Worm (Caenorhabditis elegans): ENCODE results near the gene F55D10.4.

F55D10.4 gene

DNA sequence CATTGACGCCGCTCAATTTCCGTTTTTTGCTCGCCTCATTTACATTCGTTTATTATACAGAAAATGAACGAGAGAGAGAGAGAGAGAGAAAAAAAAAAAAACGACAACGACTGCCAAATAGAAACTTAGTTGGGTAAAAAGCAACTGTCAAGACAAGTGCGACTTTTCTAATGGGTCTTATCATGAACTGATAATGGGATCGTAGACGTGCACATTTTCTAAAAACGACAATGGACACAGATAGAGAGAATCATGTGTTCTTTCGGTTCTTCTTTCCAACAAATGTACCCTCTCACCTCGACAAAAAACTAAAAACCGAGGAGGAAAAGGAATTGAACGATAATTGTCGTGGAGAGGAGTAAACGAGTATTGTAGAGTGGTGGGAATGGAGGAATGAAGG lies 20.4 kb downstream of the F55D10.4 start:
- TF ChIP-seq elt-3 (tag; optimal IDR thresholded peaks at IDR 0.05): no peak
- no peak for TF ChIP-seq blmp-1 (tag; optimal IDR thresholded peaks at IDR 0.05)
- TF ChIP-seq snpc-4 (tag; optimal IDR thresholded peaks at IDR 0.05): no peak
- TF ChIP-seq zip-8 (tag; optimal IDR thresholded peaks at IDR 0.05): no peak
- TF ChIP-seq drap-1 (GFP tag; optimal IDR thresholded peaks at IDR 0.05): no peak
- no peak for TF ChIP-seq ceh-43 (GFP tag; optimal IDR thresholded peaks at IDR 0.05)
- no peak for TF ChIP-seq nhr-28 (tag; optimal IDR thresholded peaks at IDR 0.05)
- TF ChIP-seq M03D4.4 (tag; optimal IDR thresholded peaks at IDR 0.05): no peak
- TF ChIP-seq pha-4 (tag; optimal IDR thresholded peaks at IDR 0.05): no peak
- TF ChIP-seq nhr-2 (tag; optimal IDR thresholded peaks at IDR 0.05): no peak
- TF ChIP-seq ces-1 (GFP tag; optimal IDR thresholded peaks at IDR 0.05): no peak
- no peak for TF ChIP-seq elt-1 (tag; optimal IDR thresholded peaks at IDR 0.05; ENCODE audit: borderline replicate concordance, insufficient read depth)
- TF ChIP-seq unc-39 (tag; optimal IDR thresholded peaks at IDR 0.05): no peak
- TF ChIP-seq unc-120 (tag; optimal IDR thresholded peaks at IDR 0.05; ENCODE audit: poor library complexity, severe bottlenecking): no peak
- TF ChIP-seq cnd-1 (tag; optimal IDR thresholded peaks at IDR 0.05): no peak
- TF ChIP-seq lsy-2 (tag; optimal IDR thresholded peaks at IDR 0.05): no peak
- TF ChIP-seq ztf-11 (tag; optimal IDR thresholded peaks at IDR 0.05): no peak
- no peak for TF ChIP-seq lin-13 (tag; optimal IDR thresholded peaks at IDR 0.05)
- TF ChIP-seq mep-1 (tag; optimal IDR thresholded peaks at IDR 0.05): no peak
- TF ChIP-seq mab-5 (tag; optimal IDR thresholded peaks at IDR 0.05): no peak

DNA sequence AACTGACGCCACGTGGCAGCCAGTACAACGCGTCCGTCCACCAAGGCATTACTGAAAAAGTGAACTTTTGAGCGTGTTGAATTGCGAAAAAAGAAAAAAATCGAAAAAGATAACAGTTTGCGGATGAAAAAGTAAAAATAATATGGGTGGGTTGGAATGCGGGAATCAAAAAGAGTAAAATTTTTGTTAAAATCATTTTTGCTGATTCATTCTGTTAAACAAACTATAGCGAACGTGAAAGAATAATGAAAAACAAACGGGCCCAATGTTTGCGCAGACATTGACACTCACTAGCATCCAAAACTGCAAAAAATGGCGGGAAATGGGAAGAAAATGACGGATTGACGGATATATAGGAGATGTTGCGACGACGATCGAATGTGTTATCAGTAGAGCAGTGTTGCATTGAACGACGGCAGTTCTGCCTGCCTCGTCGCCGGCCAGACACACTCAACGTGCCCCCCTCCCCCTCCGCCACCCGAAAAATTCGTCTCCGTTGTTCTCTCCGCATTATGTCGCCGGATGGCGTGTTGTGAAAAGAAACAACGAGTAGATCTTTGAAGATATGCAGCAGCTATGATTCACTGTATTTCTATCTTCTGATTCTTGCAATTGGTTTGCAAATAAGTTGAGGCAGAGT lies 20.9 kb downstream of the F55D10.4 start, which contains the start of gene hyl-2:
Gene hyl-2 (minus strand): TSS at position 51 of the 640 bp plus-strand sequence.
- TF ChIP-seq elt-1 (tag; optimal IDR thresholded peaks at IDR 0.05; ENCODE audit: borderline replicate concordance, insufficient read depth) (peak; percentile 21), unc-39 (tag; optimal IDR thresholded peaks at IDR 0.05) (no peak), nhr-2 (tag; optimal IDR thresholded peaks at IDR 0.05) (no peak), lsy-2 (tag; optimal IDR thresholded peaks at IDR 0.05) (no peak), cnd-1 (tag; optimal IDR thresholded peaks at IDR 0.05) (peak; percentile 39), ham-2 (GFP tag; optimal IDR thresholded peaks at IDR 0.05) (peak; percentile 37), pha-4 (tag; optimal IDR thresholded peaks at IDR 0.05) (no peak), elt-3 (tag; optimal IDR thresholded peaks at IDR 0.05) (no peak), lin-13 (tag; optimal IDR thresholded peaks at IDR 0.05) (peak; percentile 10), sptf-1 (tag; optimal IDR thresholded peaks at IDR 0.05) (peak; percentile 42), hlh-1 (tag; optimal IDR thresholded peaks at IDR 0.05) (peak; percentile 5), mls-2 (tag; optimal IDR thresholded peaks at IDR 0.05) (peak; percentile 8), nhr-237 (tag; optimal IDR thresholded peaks at IDR 0.05) (no peak)

DNA sequence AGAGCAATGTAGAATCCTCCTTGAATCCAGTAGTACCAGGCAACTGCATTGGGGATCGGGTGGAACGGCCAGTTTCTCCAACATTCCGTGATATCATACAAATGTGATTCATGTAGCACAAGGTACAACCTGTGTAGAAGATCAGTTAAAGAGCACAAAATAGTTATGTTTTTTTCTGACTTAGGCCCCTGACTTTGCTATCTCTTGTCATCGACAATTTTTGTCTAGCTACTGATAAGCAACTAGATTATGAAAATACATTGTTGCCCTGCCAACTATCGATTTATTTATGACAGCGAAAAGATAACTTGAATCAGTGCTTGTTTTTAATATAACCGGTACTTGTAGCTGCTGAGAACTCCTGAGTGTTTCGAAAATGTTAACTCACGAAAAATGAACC lies 22.2 kb downstream of the F55D10.4 start:
- TF ChIP-seq mls-2 (tag; optimal IDR thresholded peaks at IDR 0.05): no peak
- TF ChIP-seq elt-3 (tag; optimal IDR thresholded peaks at IDR 0.05): no peak
- no peak for TF ChIP-seq M03D4.4 (tag; optimal IDR thresholded peaks at IDR 0.05)
- no peak for TF ChIP-seq sem-2 (GFP tag; optimal IDR thresholded peaks at IDR 0.05)
- TF ChIP-seq tbx-8 (GFP tag; optimal IDR thresholded peaks at IDR 0.05): no peak
- no peak for TF ChIP-seq pha-4 (tag; optimal IDR thresholded peaks at IDR 0.05)
- no peak for TF ChIP-seq flh-1 (GFP tag; optimal IDR thresholded peaks at IDR 0.05)
- TF ChIP-seq mep-1 (tag; optimal IDR thresholded peaks at IDR 0.05): no peak
- no peak for TF ChIP-seq elt-1 (tag; optimal IDR thresholded peaks at IDR 0.05; ENCODE audit: borderline replicate concordance, insufficient read depth)
- no peak for TF ChIP-seq snpc-4 (tag; optimal IDR thresholded peaks at IDR 0.05)
- no peak for TF ChIP-seq cnd-1 (tag; optimal IDR thresholded peaks at IDR 0.05)
- TF ChIP-seq sptf-1 (tag; optimal IDR thresholded peaks at IDR 0.05): no peak
- no peak for TF ChIP-seq lsy-2 (tag; optimal IDR thresholded peaks at IDR 0.05)
- no peak for TF ChIP-seq ceh-83 (GFP tag; optimal IDR thresholded peaks at IDR 0.05)
- TF ChIP-seq ces-1 (GFP tag; optimal IDR thresholded peaks at IDR 0.05): no peak

DNA sequence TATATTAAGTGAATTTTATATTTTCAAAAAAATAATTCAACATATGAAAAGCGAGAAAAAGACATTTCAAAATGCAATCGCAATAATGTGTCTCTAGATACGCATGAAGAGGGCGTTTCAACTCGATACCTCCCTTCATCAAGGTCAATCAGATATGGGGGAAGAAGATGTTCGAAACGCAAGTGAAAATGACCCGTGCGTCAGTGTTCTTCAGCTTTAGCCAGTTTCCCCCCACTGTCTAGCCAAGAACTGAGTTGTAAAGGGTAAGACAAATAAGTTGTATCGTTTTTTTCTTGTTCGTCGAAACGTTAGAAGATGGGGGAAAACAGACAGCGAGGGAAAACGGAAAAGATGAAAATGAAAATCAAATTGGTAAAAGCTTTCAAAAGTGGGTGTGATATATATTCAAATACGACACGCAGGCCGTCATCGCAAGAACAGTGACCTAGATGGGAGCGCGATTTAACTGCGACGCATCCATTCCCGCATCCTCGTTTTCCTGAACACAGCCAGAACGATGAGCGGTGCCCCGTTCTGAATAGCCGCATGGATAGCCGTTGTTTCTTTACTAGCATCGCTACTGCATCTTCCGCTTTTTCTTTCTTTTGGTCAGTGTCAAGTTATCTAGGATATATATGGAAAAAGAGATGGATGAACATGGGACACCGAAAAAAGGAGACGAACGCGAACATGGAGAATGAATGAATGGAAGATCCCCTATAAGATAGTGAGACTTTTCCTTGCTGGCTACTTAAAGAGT lies 25.7 kb downstream of the F55D10.4 start:
- TF ChIP-seq mls-2 (tag; optimal IDR thresholded peaks at IDR 0.05): no peak
- no peak for TF ChIP-seq elt-3 (tag; optimal IDR thresholded peaks at IDR 0.05)
- TF ChIP-seq ham-2 (GFP tag; optimal IDR thresholded peaks at IDR 0.05): peak; percentile 93
- TF ChIP-seq bed-3 (GFP tag; optimal IDR thresholded peaks at IDR 0.05): no peak
- peak; percentile 28 for TF ChIP-seq blmp-1 (tag; optimal IDR thresholded peaks at IDR 0.05)
- TF ChIP-seq nhr-76 (tag; optimal IDR thresholded peaks at IDR 0.05): no peak

Data from whole organism, mixed stage, embryonic.